Fruit fly (Drosophila melanogaster) whole organism, wandering third instar larva: ENCODE measurements around the gene ChAT.

Experiments
- CG32264 ChIP-seq: fragments of 200-800 bp; sonication (Bioruptor generic); optimal IDR thresholded peaks from 2 replicates; lab custom pipeline; 2016; ENCODE audit warnings: missing biosample characterization, missing genetic modification characterization
- CG9705 ChIP-seq: fragments of 200-800 bp; sonication (Bioruptor generic); optimal IDR thresholded peaks from 2 replicates; lab custom pipeline; 2018; ENCODE audit warnings: missing biosample characterization, mild to moderate bottlenecking, missing genetic modification characterization
- CrebA ChIP-seq: fragments of 200-800 bp; sonication (Bioruptor generic); optimal IDR thresholded peaks from 2 replicates; lab custom pipeline; 2016; ENCODE audit warnings: missing biosample characterization, mild to moderate bottlenecking, missing genetic modification characterization, borderline replicate concordance
- Dfd ChIP-seq: fragments of >200 bp; optimal IDR thresholded peaks from 2 replicates; lab custom pipeline; 2017; ENCODE audit warnings: missing biosample characterization, missing genetic modification characterization
- Dif ChIP-seq: fragments of 200-275, 200-300 bp; sonication (Bioruptor generic); optimal IDR thresholded peaks from 2 replicates; lab custom pipeline; 2018; ENCODE audit warnings: missing biosample characterization, missing genetic modification characterization; ENCODE audit not compliant: partially characterized antibody
- GATAd ChIP-seq: sonication (Bioruptor generic); optimal IDR thresholded peaks from 2 replicates; lab custom pipeline; 2016; ENCODE audit warnings: missing biosample characterization, missing genetic modification characterization
- HLH106 ChIP-seq: fragments of 200-800 bp; optimal IDR thresholded peaks from 3 replicates; lab custom pipeline; 2019; ENCODE audit warnings: missing biosample characterization, mild to moderate bottlenecking, missing genetic modification characterization, moderate library complexity
- Hnf4 ChIP-seq: fragments of 200-800 bp; sonication (Bioruptor generic); optimal IDR thresholded peaks from 2 replicates; lab custom pipeline; 2016; ENCODE audit warnings: missing biosample characterization, mild to moderate bottlenecking, missing genetic modification characterization
- Hr78 ChIP-seq: fragments of >200 bp; optimal IDR thresholded peaks from 2 replicates; lab custom pipeline; 2017; ENCODE audit warnings: missing biosample characterization, missing genetic modification characterization
- Jra ChIP-seq: sonication (Bioruptor generic); optimal IDR thresholded peaks from 2 replicates; lab custom pipeline; 2016; ENCODE audit warnings: missing biosample characterization, missing genetic modification characterization
- Mio ChIP-seq: sonication (Bioruptor generic); optimal IDR thresholded peaks from 2 replicates; lab custom pipeline; 2016; ENCODE audit warnings: missing biosample characterization, missing genetic modification characterization
- Myc ChIP-seq: fragments of >200 bp; optimal IDR thresholded peaks from 2 replicates; lab custom pipeline; 2017
- N ChIP-seq: fragments of >200 bp; optimal IDR thresholded peaks from 2 replicates; lab custom pipeline; 2018; ENCODE audit warnings: missing biosample characterization, missing external identifiers, missing genetic modification characterization
- OdsH ChIP-seq: fragments of 200-800 bp; sonication (Bioruptor generic); optimal IDR thresholded peaks from 2 replicates; lab custom pipeline; 2016; ENCODE audit warnings: missing biosample characterization, mild to moderate bottlenecking, missing genetic modification characterization
- Rel ChIP-seq, 2 experiments: fragments of 200-800 bp; sonication (Bioruptor generic) in 1 of 2; optimal IDR thresholded peaks; 2 replicates in 1 of 2; 3 replicates in 1 of 2; lab custom pipeline; 2016 to 2019; ENCODE audit warnings: mild to moderate bottlenecking in 2 of 2, missing biosample characterization in 2 of 2, missing genetic modification characterization in 2 of 2, moderate library complexity in 1 of 2
- Sp1 ChIP-seq: fragments of 200-800 bp; sonication (Bioruptor generic); optimal IDR thresholded peaks from 3 replicates; lab custom pipeline; 2019; ENCODE audit warnings: missing biosample characterization, mild to moderate bottlenecking, missing genetic modification characterization, moderate library complexity
- Vsx2 ChIP-seq: fragments of 200-300, 225-300 bp; sonication (Bioruptor generic); optimal IDR thresholded peaks from 2 replicates; lab custom pipeline; 2018; ENCODE audit warnings: missing biosample characterization, missing genetic modification characterization; ENCODE audit not compliant: partially characterized antibody
- br ChIP-seq: fragments of 200-800 bp; sonication (Bioruptor generic); optimal IDR thresholded peaks from 2 replicates; lab custom pipeline; 2016; ENCODE audit warnings: missing biosample characterization, missing genetic modification characterization
- dl ChIP-seq, 2 experiments: fragments of 175-275, 200-275 bp in 1 of 2; fragments of 200-275 bp in 1 of 2; sonication (Bioruptor generic); optimal IDR thresholded peaks; lab custom pipeline; 2018; ENCODE audit warnings: mild to moderate bottlenecking in 2 of 2, missing biosample characterization in 2 of 2, missing genetic modification characterization in 2 of 2, moderate library complexity in 2 of 2; ENCODE audit not compliant: partially characterized antibody in 2 of 2, insufficient read depth in 1 of 2
- dmrt93B ChIP-seq: fragments of 200-800 bp; sonication (Bioruptor generic); optimal IDR thresholded peaks from 2 replicates; lab custom pipeline; 2018; ENCODE audit warnings: missing biosample characterization, mild to moderate bottlenecking, missing genetic modification characterization
- dsf ChIP-seq: sonication (Bioruptor generic); optimal IDR thresholded peaks from 2 replicates; lab custom pipeline; 2016; ENCODE audit warnings: missing biosample characterization, missing genetic modification characterization, borderline replicate concordance
- foxo ChIP-seq, 2 experiments: fragments of 200-800 bp; sonication (Bioruptor generic); optimal IDR thresholded peaks; 2 replicates in 1 of 2; 3 replicates in 1 of 2; lab custom pipeline; 2016 to 2017; ENCODE audit warnings: missing biosample characterization in 2 of 2, missing genetic modification characterization in 2 of 2
- fru ChIP-seq: fragments of 200-800 bp; sonication (Bioruptor generic); optimal IDR thresholded peaks from 3 replicates; lab custom pipeline; 2016; ENCODE audit warnings: missing biosample characterization, mild to moderate bottlenecking, missing genetic modification characterization
- h ChIP-seq: fragments of 200-800 bp; sonication (Bioruptor generic); optimal IDR thresholded peaks from 3 replicates; lab custom pipeline; 2016; ENCODE audit warnings: missing biosample characterization, mild to moderate bottlenecking, missing genetic modification characterization
- jim ChIP-seq: fragments of 175-275, 200-325 bp; sonication (Bioruptor generic); optimal IDR thresholded peaks from 2 replicates; lab custom pipeline; 2016; ENCODE audit warnings: missing biosample characterization, mild to moderate bottlenecking, missing genetic modification characterization
- lola ChIP-seq: fragments of >200 bp; optimal IDR thresholded peaks from 2 replicates; lab custom pipeline; 2017; ENCODE audit warnings: missing biosample characterization, missing genetic modification characterization
- pan ChIP-seq: fragments of >200 bp; optimal IDR thresholded peaks from 2 replicates; lab custom pipeline; 2017
- rgr ChIP-seq: fragments of 200-800 bp; sonication (Bioruptor generic); optimal IDR thresholded peaks from 3 replicates; lab custom pipeline; 2016; ENCODE audit warnings: missing biosample characterization, mild to moderate bottlenecking, missing genetic modification characterization
- sage ChIP-seq: fragments of 200-800 bp; sonication (Bioruptor generic); optimal IDR thresholded peaks from 2 replicates; lab custom pipeline; 2016; ENCODE audit warnings: missing biosample characterization, mild to moderate bottlenecking, missing genetic modification characterization
- sv ChIP-seq: fragments of 200-800 bp; sonication (Bioruptor generic); optimal IDR thresholded peaks from 3 replicates; lab custom pipeline; 2016; ENCODE audit warnings: missing biosample characterization, missing genetic modification characterization
- tai ChIP-seq: sonication (Bioruptor generic); optimal IDR thresholded peaks from 2 replicates; lab custom pipeline; 2016; ENCODE audit warnings: missing biosample characterization, missing genetic modification characterization
- usp ChIP-seq: fragments of >200 bp; optimal IDR thresholded peaks from 2 replicates; lab custom pipeline; 2017; ENCODE audit warnings: missing biosample characterization, missing genetic modification characterization
- woc ChIP-seq: sonication (Bioruptor generic); optimal IDR thresholded peaks from 2 replicates; lab custom pipeline; 2016; ENCODE audit warnings: missing biosample characterization, mild to moderate bottlenecking, missing genetic modification characterization

The ChAT gene

DNA sequence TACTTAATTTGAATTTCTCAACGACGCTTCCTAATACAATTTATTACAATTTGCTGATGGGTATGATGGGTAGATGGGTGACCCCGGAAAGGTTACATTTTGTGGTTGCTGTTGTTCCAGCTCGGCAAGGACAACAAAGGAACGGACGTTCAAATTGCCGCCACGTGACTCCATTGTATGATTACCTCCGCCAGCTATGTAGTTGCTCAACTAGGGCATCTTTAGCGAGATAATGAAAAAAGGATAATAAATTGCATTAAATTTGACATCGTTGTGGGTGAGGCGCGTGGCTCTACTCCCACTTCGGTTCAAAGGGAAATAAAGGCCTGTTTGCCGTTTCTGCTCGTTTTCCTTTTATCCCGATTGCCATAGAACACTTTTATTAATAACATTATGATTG, 16.1 kb downstream of the ChAT start:
- TF ChIP-seq dsf (no peak), Sp1 (GFP tag; lab: Kevin White, UChicago) (no peak), tai (GFP tag; lab: Kevin White, UChicago) (no peak), N (no peak), sage (no peak), sv (GFP tag; lab: Kevin White, UChicago) (no peak), dl (GFP tag; optimal IDR thresholded peaks at IDR 0.05; lab: Kevin White, UChicago; ENCODE audit: insufficient read depth in 1 of 2, partially characterized antibody in 2 of 2) (no peak), Jra (GFP tag; lab: Kevin White, UChicago) (no peak), lola (GFP tag; lab: Kevin White, UChicago) (no peak), h (GFP tag; lab: Kevin White, UChicago) (no peak), Hnf4 (GFP tag; lab: Kevin White, UChicago) (no peak), Dfd (GFP tag; lab: Kevin White, UChicago) (no peak), CG9705 (GFP tag; lab: Kevin White, UChicago) (no peak), CG32264 (GFP tag; lab: Kevin White, UChicago) (no peak), Vsx2 (GFP tag; lab: Kevin White, UChicago) (no peak), Dif (no peak)

DNA sequence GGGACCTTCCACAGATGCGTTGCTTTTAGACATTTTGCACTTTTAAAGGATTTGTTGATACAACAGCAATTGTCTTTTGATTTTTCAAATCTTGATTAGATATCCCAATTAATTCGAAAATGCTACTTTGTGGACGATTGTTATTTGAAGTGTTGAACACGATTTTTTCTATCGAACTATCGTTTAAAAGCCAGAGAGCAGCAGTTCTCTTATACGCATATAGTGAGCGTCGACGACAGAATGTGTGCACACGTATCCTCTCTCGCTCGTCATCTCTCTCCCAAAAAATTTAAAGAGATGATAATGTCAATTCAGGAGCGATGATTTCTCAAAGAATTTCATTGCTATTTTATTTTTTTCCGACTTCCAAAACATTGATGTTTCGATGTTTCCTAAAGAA, 17.2 kb downstream of the ChAT start, which contains the start of gene CG34283:
TSS of gene CG34283 (minus strand) at position 101 of the 400 bp plus-strand sequence.
- TF ChIP-seq rgr (no peak), fru (GFP tag; lab: Kevin White, UChicago) (no peak), Mio (GFP tag; lab: Kevin White, UChicago) (no peak), jim (no peak), CrebA (no peak), Dfd (GFP tag; lab: Kevin White, UChicago) (no peak), N (no peak), usp (GFP tag; lab: Kevin White, UChicago) (no peak), woc (no peak), br (GFP tag; lab: Kevin White, UChicago) (no peak)

DNA sequence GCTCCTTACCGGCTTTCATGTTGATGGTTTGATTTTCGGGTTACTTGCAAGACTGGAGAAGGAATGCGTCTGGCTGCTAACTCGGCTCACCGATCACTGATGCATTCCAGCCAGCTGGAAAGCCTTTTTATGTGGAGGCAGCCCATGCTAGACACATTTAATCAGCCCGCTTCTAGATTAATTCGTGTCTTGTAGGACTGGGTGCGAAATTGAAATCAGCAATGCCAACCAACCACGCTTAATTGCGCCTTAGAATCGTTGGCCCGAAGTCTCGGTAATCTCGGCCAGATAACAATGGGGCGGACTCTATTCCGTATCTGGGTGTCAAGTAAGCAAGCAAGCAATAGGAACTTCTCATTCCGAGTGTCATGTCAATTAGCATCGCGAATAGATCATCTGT, 21.0 kb downstream of the ChAT start, which contains the start of gene CG7714:
TSS of gene CG7714 (minus strand) at position 101 of the 400 bp plus-strand sequence.
- no peak for TF ChIP-seq dsf
- no peak for TF ChIP-seq sage
- no peak for TF ChIP-seq fru (GFP tag; lab: Kevin White, UChicago)
- TF ChIP-seq Dif, result no peak
- TF ChIP-seq Dfd (GFP tag; lab: Kevin White, UChicago), result no peak
- TF ChIP-seq Vsx2 (GFP tag; lab: Kevin White, UChicago), result no peak
- TF ChIP-seq dl (GFP tag; optimal IDR thresholded peaks at IDR 0.05; lab: Kevin White, UChicago; ENCODE audit: insufficient read depth in 1 of 2, partially characterized antibody in 2 of 2), result no peak
- TF ChIP-seq tai (GFP tag; lab: Kevin White, UChicago), result no peak
- TF ChIP-seq pan (lab: Kevin White, UChicago), result no peak
- no peak for TF ChIP-seq usp (GFP tag; lab: Kevin White, UChicago)

DNA sequence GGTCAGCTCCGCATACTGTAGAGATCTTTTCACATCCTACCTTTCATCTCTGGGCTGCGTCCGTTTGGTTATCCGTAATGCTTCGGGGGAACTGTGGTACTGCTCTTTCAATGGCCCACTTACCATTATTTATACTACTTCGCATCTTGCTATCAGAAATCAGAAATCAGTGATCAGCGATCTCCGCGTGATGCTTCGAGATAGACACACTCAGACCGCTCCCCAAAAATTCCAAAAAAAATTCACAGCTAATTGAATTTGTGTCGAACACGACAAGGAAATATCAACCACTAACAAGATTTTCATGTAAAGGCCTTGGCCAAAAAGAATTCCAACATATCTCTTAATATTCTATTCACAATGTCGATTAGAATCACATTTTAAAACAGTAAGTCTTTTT, 23.1 kb downstream of the ChAT start, which contains the start of gene CG7715:
TSS of gene CG7715 (minus strand) at position 101 of the 400 bp plus-strand sequence.
- TF ChIP-seq CG9705 (GFP tag; lab: Kevin White, UChicago) (no peak), Hnf4 (GFP tag; lab: Kevin White, UChicago) (no peak), HLH106 (no peak), usp (GFP tag; lab: Kevin White, UChicago) (no peak)

DNA sequence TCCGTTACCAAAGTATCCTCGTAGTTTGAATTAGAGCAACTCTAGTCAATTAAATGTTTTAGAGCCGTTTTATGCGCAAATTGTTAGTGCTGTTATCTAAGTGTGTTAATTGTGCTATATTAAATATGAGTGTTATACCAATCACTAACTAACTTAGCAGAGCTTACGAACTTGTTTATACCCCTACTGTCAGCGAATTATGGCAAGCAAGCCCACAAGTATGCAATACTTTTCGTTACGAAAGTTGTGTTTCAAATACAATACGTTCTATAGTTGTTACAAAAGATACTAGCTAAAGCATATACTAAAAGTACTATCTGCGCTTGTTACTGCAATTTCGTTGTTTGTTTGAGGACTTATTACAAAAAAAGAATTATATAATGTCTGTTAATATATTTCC, 25.9 kb downstream of the ChAT start:
- TF ChIP-seq rgr (no peak), h (GFP tag; lab: Kevin White, UChicago) (no peak), Myc (lab: Kevin White, UChicago) (peak; percentile 16), GATAd (GFP tag; lab: Kevin White, UChicago) (no peak)

DNA sequence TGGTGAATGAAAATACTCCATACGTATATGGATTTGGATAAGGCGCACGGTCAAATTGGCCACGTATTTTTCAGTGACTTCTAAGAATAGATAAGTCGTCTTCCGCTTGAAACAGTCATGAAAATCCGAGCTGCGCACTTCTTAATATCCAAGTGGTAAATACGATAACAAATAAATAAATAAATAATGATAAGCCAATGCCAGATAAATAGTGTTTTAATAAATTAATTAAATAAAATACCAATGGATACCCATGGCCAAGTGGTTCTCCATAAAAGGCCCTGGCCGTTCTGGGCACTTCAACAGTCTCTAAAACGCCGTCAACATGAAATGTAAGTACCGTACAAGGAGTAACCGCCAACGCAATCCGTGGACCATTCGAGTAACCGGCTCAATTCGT, 27.1 kb downstream of the ChAT start, which contains the start of gene CG14302:
TSS of gene CG14302 (plus strand) at position 301 of the 400 bp plus-strand sequence.
- TF ChIP-seq lola (GFP tag; lab: Kevin White, UChicago) (no peak), Myc (lab: Kevin White, UChicago) (no peak), Hnf4 (GFP tag; lab: Kevin White, UChicago) (no peak), HLH106 (no peak), foxo (GFP tag; optimal IDR thresholded peaks at IDR 0.05; lab: Kevin White, UChicago) (no peak), dmrt93B (GFP tag; lab: Kevin White, UChicago) (no peak), OdsH (GFP tag; lab: Kevin White, UChicago) (no peak), jim (no peak), dl (GFP tag; optimal IDR thresholded peaks at IDR 0.05; lab: Kevin White, UChicago; ENCODE audit: insufficient read depth in 1 of 2, partially characterized antibody in 2 of 2) (no peak), Vsx2 (GFP tag; lab: Kevin White, UChicago) (no peak), Hr78 (GFP tag; lab: Kevin White, UChicago) (no peak), h (GFP tag; lab: Kevin White, UChicago) (no peak), Rel (GFP tag; optimal IDR thresholded peaks at IDR 0.05; lab: Kevin White, UChicago) (no peak), Rel (tag; optimal IDR thresholded peaks at IDR 0.05; lab: Kevin White, UChicago) (no peak)
